Worm (Caenorhabditis elegans): Measurements from ENCODE around the gene coq-5.
A peak's percentile ranks its signal among the peaks of the same experiment; 100 is the strongest.

ce11 chrIII:7809033-7809432, 49.2 kb downstream of the coq-5 start:
- TF ChIP-seq egl-27 (tag; optimal IDR thresholded peaks at IDR 0.05) (no peak), snpc-4 (tag; optimal IDR thresholded peaks at IDR 0.05) (no peak), egl-5 (tag; optimal IDR thresholded peaks at IDR 0.05) (peak; percentile 98), nhr-11 (tag; optimal IDR thresholded peaks at IDR 0.05) (no peak), mdl-1 (tag; optimal IDR thresholded peaks at IDR 0.05) (no peak), nhr-77 (tag; optimal IDR thresholded peaks at IDR 0.05) (no peak), mml-1 (tag; optimal IDR thresholded peaks at IDR 0.05) (no peak), elt-1 (tag; optimal IDR thresholded peaks at IDR 0.05) (no peak), unc-62 (GFP tag; optimal IDR thresholded peaks at IDR 0.05) (no peak), ceh-28 (tag; optimal IDR thresholded peaks at IDR 0.05) (no peak), nhr-76 (tag; optimal IDR thresholded peaks at IDR 0.05) (no peak)
